Fruit fly (Drosophila melanogaster): ENCODE results near the gene Ube3a.

DNA sequence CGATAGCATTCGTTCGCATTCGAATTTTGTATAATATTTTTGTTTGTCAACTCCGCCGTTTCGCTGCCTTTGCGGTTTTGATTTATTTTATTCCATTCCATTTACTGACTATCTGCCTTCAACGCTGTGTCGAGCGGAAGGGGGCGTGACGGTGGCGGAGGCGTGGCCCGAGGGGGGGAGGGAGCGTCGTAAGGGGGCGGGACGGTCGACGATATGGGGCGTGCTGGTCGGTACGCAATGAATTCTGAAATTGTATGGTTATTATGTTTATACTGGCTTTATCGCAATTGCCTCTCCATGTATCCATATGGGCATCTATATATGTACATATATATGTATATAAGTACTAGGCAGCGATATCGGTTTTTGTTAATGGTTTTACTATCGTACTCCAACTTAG lies 26.4 kb downstream of the Ube3a start:
- no peak for TF ChIP-seq psq (optimal IDR thresholded peaks at IDR 0.05)
- TF ChIP-seq ttk (optimal IDR thresholded peaks at IDR 0.05): no peak
- no peak for TF ChIP-seq h (optimal IDR thresholded peaks at IDR 0.05)

All from Kc167 (cell line).